Fruit fly (Drosophila melanogaster) Kc167 (cell line): ENCODE results near the gene inaF-A.

Experiments
- Myc ChIP-seq: fragments of >200 bp; optimal IDR thresholded peaks from 2 replicates; lab custom pipeline; 2017; ENCODE audit warnings: missing external identifiers
- Sin3A ChIP-seq: fragments of >200 bp; optimal IDR thresholded peaks from 2 replicates; lab custom pipeline; 2018; ENCODE audit warnings: missing external identifiers
- h ChIP-seq: fragments of >200 bp; optimal IDR thresholded peaks from 3 replicates; lab custom pipeline; 2018; ENCODE audit warnings: missing external identifiers
- insv ChIP-seq: fragments of >200 bp; optimal IDR thresholded peaks from 3 replicates; lab custom pipeline; 2018; ENCODE audit warnings: missing external identifiers
- psq ChIP-seq: fragments of >200 bp; optimal IDR thresholded peaks from 2 replicates; lab custom pipeline; 2017; ENCODE audit warnings: missing external identifiers
- ttk ChIP-seq: sonication (Bioruptor generic); optimal IDR thresholded peaks from 2 replicates; lab custom pipeline; 2017; ENCODE audit warnings: missing external identifiers

Gene inaF-A

dm6 chrX:11679461-11679860, 54.2 kb downstream of the inaF-A start:
- TF ChIP-seq psq (lab: Kevin White, UChicago) (no peak), insv (lab: Kevin White, UChicago) (no peak), Sin3A (no peak), Myc (lab: Kevin White, UChicago) (no peak), ttk (no peak), h (lab: Kevin White, UChicago) (no peak)

- TF ChIP-seq ttk, result no peak
- no peak for TF ChIP-seq Myc (lab: Kevin White, UChicago)
- no peak for TF ChIP-seq h (lab: Kevin White, UChicago)
These were observed 55.1 kb downstream of the inaF-A start, which contains the start of the genes Vlet and bif for dm6 chrX:11678539-11679040. Vlet (minus strand) TSS chrX:11678589. bif (plus strand) TSS chrX:11678970.
